Worm (Caenorhabditis elegans) whole organism, late embryonic: ENCODE data around the gene clec-79.

ENCODE experiments used
- F13H6.1 ChIP-seq: sonication (generic microtip); optimal IDR thresholded peaks from 2 replicates; lab custom pipeline; 2016; ENCODE audit warnings: missing genetic modification characterization, missing compliant biosample characterization
- Y22D7AL.16 ChIP-seq: sonication (generic microtip); optimal IDR thresholded peaks from 2 replicates; lab custom pipeline; 2016; ENCODE audit warnings: missing genetic modification characterization, missing compliant biosample characterization
- ahr-1 ChIP-seq: sonication (generic microtip); optimal IDR thresholded peaks from 2 replicates; lab custom pipeline; 2016; ENCODE audit warnings: missing genetic modification characterization, missing compliant biosample characterization
- ama-1 ChIP-seq: fragments of 150-350 bp; optimal IDR thresholded peaks from 2 replicates; lab custom pipeline; 2014
- ceh-19 ChIP-seq: fragments of 200-800 bp; sonication (Bioruptor generic); optimal IDR thresholded peaks from 2 replicates; lab custom pipeline; 2018; ENCODE audit warnings: mild to moderate bottlenecking, missing genetic modification characterization, missing compliant biosample characterization
- ceh-2 ChIP-seq: sonication (generic microtip); optimal IDR thresholded peaks from 2 replicates; lab custom pipeline; 2016; ENCODE audit warnings: missing genotype, missing genetic modification characterization, missing compliant biosample characterization
- ceh-22 ChIP-seq: sonication (generic microtip); optimal IDR thresholded peaks from 2 replicates; lab custom pipeline; 2017; ENCODE audit warnings: missing biosample characterization, missing genetic modification characterization
- ceh-24 ChIP-seq: sonication (generic microtip); optimal IDR thresholded peaks from 2 replicates; lab custom pipeline; 2016; ENCODE audit warnings: mild to moderate bottlenecking, missing genetic modification characterization, missing compliant biosample characterization
- ceh-34 ChIP-seq: sonication (generic microtip); optimal IDR thresholded peaks from 2 replicates; lab custom pipeline; 2016; ENCODE audit warnings: mild to moderate bottlenecking, missing genetic modification characterization, missing compliant biosample characterization
- ceh-45 ChIP-seq: fragments of 200-800 bp; sonication (Bioruptor generic); IDR thresholded peaks from 2 replicates; pipeline ENCODE4 v1.3.6; 2022; ENCODE audit warnings: missing genetic modification reagents, missing genetic modification characterization, missing compliant biosample characterization
- ceh-9 ChIP-seq: sonication (generic microtip); optimal IDR thresholded peaks from 2 replicates; lab custom pipeline; 2016; ENCODE audit warnings: mild to moderate bottlenecking, missing genetic modification characterization, inconsistent platforms, missing compliant biosample characterization
- elt-2 ChIP-seq: sonication (generic microtip); optimal IDR thresholded peaks from 2 replicates; lab custom pipeline; 2016; ENCODE audit warnings: missing genetic modification reagents, missing genetic modification characterization, missing compliant biosample characterization
- eyg-1 ChIP-seq: sonication (generic microtip); optimal IDR thresholded peaks from 2 replicates; lab custom pipeline; 2016; ENCODE audit warnings: missing genotype, missing genetic modification characterization, missing compliant biosample characterization
- gmeb-2 ChIP-seq: sonication (generic microtip); optimal IDR thresholded peaks from 2 replicates; lab custom pipeline; 2016; ENCODE audit warnings: missing genetic modification characterization, inconsistent platforms, missing compliant biosample characterization
- hlh-13 ChIP-seq: fragments of 200-800 bp; sonication (Bioruptor generic); optimal IDR thresholded peaks from 2 replicates; lab custom pipeline; 2018; ENCODE audit warnings: mild to moderate bottlenecking, missing genetic modification characterization, missing compliant biosample characterization
- hlh-15 ChIP-seq: sonication (generic microtip); optimal IDR thresholded peaks from 2 replicates; lab custom pipeline; 2016; ENCODE audit warnings: missing genetic modification characterization, missing compliant biosample characterization
- hlh-6 ChIP-seq: sonication (generic microtip); optimal IDR thresholded peaks from 2 replicates; lab custom pipeline; 2016; ENCODE audit warnings: missing genotype, missing genetic modification characterization, missing compliant biosample characterization
- lin-11 ChIP-seq: fragments of 200-800 bp; sonication (Bioruptor generic); optimal IDR thresholded peaks from 2 replicates; lab custom pipeline; 2018; ENCODE audit warnings: mild to moderate bottlenecking, missing genetic modification characterization, missing compliant biosample characterization
- madf-2 ChIP-seq: sonication (generic microtip); optimal IDR thresholded peaks from 2 replicates; lab custom pipeline; 2017; ENCODE audit warnings: missing genetic modification characterization, missing compliant biosample characterization
- nhr-232 ChIP-seq: sonication (generic microtip); optimal IDR thresholded peaks from 2 replicates; lab custom pipeline; 2016; ENCODE audit warnings: missing genetic modification characterization, missing compliant biosample characterization
- odd-2 ChIP-seq: sonication (generic microtip); optimal IDR thresholded peaks from 2 replicates; lab custom pipeline; 2017; ENCODE audit warnings: antibody characterized with exemption, mild to moderate bottlenecking, missing genetic modification characterization, missing compliant biosample characterization
- pat-9 ChIP-seq: fragments of 200-800 bp; sonication (Bioruptor generic); optimal IDR thresholded peaks from 2 replicates; lab custom pipeline; 2018; ENCODE audit warnings: mild to moderate bottlenecking, missing genetic modification characterization, moderate library complexity, missing compliant biosample characterization
- pax-1 ChIP-seq: fragments of 150-350 bp; optimal IDR thresholded peaks from 2 replicates; lab custom pipeline; 2014; ENCODE audit warnings: missing biosample characterization, missing genetic modification characterization
- pha-2 ChIP-seq: sonication (generic microtip); optimal IDR thresholded peaks from 2 replicates; lab custom pipeline; 2017; ENCODE audit warnings: mild to moderate bottlenecking, missing genetic modification characterization, missing compliant biosample characterization
- sox-2 ChIP-seq: fragments of 200-800 bp; sonication (Bioruptor generic); IDR thresholded peaks from 2 replicates; pipeline ENCODE4 v1.3.6; 2022; ENCODE audit warnings: missing genetic modification reagents, missing genetic modification characterization, missing compliant biosample characterization
- unc-42 ChIP-seq: sonication (generic microtip); optimal IDR thresholded peaks from 2 replicates; lab custom pipeline; 2016; ENCODE audit warnings: missing genotype, missing genetic modification characterization, missing compliant biosample characterization
- unc-55 ChIP-seq: sonication (generic microtip); optimal IDR thresholded peaks from 2 replicates; lab custom pipeline; 2017; ENCODE audit warnings: missing biosample characterization, missing genetic modification reagents, missing genetic modification characterization
- unc-86 ChIP-seq: sonication (generic microtip); optimal IDR thresholded peaks from 2 replicates; lab custom pipeline; 2016; ENCODE audit warnings: missing genetic modification characterization, missing compliant biosample characterization
- zip-5 ChIP-seq: sonication (generic microtip); optimal IDR thresholded peaks from 2 replicates; lab custom pipeline; 2016; ENCODE audit warnings: missing genetic modification characterization, missing compliant biosample characterization

Gene clec-79

DNA sequence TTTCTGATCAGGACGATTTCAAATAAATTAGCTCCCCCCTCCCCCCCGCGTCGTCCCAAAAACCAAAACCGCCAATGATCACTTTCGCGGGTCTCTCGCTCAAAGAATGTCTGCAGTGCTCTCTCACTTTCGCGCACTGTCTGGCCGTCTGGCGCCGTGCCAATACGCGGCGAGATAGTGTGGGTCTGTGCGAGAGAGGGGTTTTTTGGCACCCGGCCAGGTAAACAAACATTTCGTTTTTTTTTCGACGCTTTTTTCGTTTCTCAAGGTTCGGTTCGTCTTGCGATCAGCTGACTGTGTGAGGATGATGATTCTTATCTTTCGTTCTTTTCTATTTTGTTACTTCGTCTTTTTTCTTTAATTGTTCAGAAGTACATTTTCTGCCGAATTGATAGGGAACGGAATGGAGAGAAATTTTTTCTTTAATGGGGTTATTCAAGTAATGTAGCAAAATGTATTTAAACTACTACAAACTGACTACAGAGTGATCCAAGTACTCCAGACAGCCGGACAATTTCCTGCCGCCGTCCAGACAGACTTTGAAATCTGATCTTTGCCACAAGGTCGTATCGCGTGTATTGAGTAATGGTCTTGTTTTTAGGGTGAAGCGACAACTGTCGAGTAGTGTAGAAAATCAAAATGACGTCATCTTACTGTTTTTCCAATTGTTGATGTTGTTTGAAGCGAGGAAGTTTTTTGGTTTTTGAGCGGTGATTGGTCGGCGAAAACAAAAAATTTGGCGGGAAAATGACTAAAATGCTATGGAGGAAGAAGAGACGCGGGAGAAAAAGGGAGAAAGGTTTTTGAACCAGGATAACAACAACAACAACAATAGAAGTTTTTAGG lies 51.2 kb downstream of the clec-79 start (continued):
- no peak for TF ChIP-seq gmeb-2 (tag; lab: Kevin White, UChicago)
- no peak for TF ChIP-seq ahr-1
- TF ChIP-seq lin-11 (tag; lab: Kevin White, UChicago): no peak
- no peak for TF ChIP-seq madf-2 (tag; lab: Kevin White, UChicago)
- no peak for TF ChIP-seq pat-9 (tag; lab: Kevin White, UChicago)
- no peak for TF ChIP-seq hlh-15 (tag; lab: Kevin White, UChicago)
- TF ChIP-seq hlh-13: no peak
- peak; percentile 30 for TF ChIP-seq unc-42 (tag; lab: Kevin White, UChicago)
- no peak for TF ChIP-seq ceh-45 (GFP tag; lab: Robert Waterston, UW)
- TF ChIP-seq F13H6.1 (tag; lab: Kevin White, UChicago): no peak
- no peak for TF ChIP-seq ceh-2 (tag; lab: Kevin White, UChicago)
- no peak for TF ChIP-seq ama-1 (lab: Kevin White, UChicago)
- TF ChIP-seq nhr-232: no peak
- no peak for TF ChIP-seq zip-5
- no peak for TF ChIP-seq unc-55
- no peak for TF ChIP-seq ceh-22 (tag; lab: Kevin White, UChicago)
- no peak for TF ChIP-seq hlh-6 (tag; lab: Kevin White, UChicago)
- no peak for TF ChIP-seq unc-86 (tag; lab: Kevin White, UChicago)
- TF ChIP-seq odd-2: no peak
- no peak for TF ChIP-seq pax-1 (tag; lab: Kevin White, UChicago)
- no peak for TF ChIP-seq sox-2 (GFP tag; lab: Robert Waterston, UW)
- no peak for TF ChIP-seq eyg-1
- no peak for TF ChIP-seq pha-2 (tag; lab: Kevin White, UChicago)
- no peak for TF ChIP-seq ceh-19
- no peak for TF ChIP-seq elt-2 (tag; lab: Kevin White, UChicago)
- TF ChIP-seq ceh-34: peak; percentile 7
- TF ChIP-seq ceh-9 (tag; lab: Kevin White, UChicago): no peak
- TF ChIP-seq ceh-24 (tag; lab: Kevin White, UChicago): no peak
- TF ChIP-seq Y22D7AL.16: no peak
- TF ChIP-seq, all 69 proteins: peak for 7
